Worm (Caenorhabditis elegans): ENCODE results near the gene nurf-1.

nurf-1 gene

DNA sequence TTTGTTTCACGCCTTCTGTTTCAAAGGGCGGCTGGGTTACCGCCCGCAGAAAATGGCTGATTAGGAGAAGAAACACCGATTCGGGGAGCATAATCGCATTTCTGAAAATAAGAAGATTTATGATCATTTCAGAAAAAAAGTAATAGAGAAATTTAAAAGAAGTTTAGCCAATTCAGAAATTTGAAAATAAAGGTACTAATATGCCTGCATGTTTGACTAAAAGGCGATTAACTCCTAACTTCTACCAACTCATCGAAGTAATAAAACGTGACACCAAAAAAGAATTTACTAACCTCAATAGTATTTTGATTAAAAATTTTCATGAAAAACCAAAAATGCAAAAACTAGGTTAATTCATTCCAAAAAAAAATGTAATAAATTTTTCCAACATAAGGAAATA is 34.3 kb downstream of the nurf-1 start, which contains the start of gene plx-2:
plx-2 (minus strand) TSS at position 101 of the 400 bp plus-strand sequence.
- no peak for TF ChIP-seq unc-62 (GFP tag; optimal IDR thresholded peaks at IDR 0.05)

DNA sequence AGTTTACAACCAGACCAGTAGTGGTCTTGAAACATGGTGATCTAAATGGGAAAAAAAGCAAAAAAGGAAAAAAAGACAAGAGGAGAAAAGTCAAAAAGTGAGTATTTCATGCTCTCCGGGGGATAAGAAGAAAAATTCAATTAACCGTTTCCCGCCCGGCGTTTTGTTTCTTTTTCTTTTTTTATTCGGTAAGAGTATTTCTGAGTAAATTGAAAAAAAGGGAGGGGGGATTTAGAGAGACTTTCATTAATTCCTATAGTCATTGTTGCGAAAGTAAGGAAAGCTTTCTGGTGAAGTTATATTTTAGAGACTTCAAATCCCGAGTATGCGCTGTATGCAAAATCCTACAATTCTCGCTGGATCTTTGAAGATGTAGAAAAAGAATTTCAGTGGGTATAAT is 37.2 kb downstream of the nurf-1 start:
- no peak for TF ChIP-seq unc-62 (GFP tag; optimal IDR thresholded peaks at IDR 0.05)

DNA sequence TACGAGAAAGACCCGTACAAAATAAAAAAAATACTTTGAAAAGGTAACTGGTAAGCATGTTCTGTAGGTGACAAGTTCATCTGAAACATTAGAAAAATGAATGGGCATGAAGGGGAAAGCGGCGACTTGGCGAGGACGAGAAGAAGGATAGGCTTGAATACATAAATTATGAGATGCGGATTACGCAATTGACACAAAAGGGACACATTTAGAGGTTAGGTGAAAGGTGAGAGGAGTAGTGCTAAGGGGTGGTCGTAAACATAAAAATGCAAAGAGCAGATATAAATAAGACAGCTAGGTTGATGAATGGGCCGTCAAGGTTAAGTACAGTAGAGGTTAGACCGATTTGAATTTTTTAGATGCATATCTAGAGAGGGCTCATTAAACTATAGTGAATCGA is 38.3 kb downstream of the nurf-1 start:
- no peak for TF ChIP-seq unc-62 (GFP tag; optimal IDR thresholded peaks at IDR 0.05)

DNA sequence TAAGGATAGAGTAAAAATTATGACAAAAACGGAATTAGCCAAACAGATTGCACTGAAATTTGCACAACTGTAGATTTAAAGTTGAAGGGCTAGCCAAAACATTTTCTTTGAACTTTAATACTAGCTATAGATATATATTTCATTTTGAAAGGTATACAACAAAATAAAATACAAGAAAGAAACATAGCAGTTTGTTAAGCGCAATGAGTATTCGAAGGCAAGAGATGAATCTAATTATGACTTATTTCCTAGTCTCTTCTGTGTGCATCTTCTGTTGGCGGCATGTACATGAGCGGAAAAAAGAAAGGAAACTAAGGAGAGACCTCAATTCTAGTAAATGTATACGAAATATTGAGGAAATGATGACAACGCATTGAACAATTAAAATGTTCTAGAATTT is 41.6 kb downstream of the nurf-1 start:
- TF ChIP-seq unc-62 (GFP tag; optimal IDR thresholded peaks at IDR 0.05): no peak

DNA sequence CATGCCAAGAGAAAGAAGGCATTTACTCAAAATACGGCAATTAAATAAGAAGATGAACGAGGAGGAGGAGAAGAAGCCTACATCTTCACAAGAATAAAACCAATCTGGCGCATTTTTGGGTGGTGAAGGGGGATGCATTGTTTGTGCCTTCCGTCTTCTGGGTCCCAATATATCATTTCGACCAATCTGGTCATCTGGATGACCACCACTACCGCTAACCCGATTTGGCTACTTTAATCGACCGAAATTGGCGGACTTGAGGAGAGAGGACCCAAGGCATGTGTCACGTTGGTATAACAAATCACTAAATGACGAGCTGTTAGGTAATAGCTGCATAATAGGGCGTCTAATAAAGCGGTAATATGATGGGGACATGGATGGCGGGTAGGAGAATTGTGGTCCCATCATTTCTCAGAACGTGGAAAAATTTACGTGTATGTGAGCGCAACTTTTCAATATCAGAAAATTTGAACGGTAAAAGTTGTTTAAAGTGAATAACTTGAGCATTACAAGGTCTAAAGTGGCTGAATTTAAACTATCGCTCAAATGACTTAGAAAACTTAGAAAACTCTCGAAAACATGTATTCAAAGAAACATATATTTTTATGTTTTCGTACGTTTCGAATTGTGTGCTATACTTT is 43.3 kb downstream of the nurf-1 start:
- TF ChIP-seq unc-62 (GFP tag; optimal IDR thresholded peaks at IDR 0.05): no peak

DNA sequence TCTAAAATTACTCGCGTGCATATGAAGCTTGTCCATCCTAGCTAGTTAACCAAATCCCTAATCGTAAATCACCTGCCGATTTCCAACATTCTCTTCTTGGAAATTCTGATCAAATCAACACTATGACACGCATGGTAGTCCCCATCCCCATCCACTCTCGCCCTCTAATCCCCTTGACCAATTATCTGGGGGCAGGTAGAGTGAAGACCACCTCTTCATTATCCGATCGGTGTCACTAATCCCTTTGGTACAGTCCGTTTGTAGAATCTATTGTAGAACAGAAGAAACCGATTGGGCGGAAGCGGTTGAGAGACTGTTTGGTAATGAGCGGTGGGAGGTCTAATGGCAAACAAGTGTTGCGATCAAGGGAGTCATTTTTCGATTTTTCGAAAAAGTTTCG is 46.6 kb downstream of the nurf-1 start:
- no peak for TF ChIP-seq unc-62 (GFP tag; optimal IDR thresholded peaks at IDR 0.05)

DNA sequence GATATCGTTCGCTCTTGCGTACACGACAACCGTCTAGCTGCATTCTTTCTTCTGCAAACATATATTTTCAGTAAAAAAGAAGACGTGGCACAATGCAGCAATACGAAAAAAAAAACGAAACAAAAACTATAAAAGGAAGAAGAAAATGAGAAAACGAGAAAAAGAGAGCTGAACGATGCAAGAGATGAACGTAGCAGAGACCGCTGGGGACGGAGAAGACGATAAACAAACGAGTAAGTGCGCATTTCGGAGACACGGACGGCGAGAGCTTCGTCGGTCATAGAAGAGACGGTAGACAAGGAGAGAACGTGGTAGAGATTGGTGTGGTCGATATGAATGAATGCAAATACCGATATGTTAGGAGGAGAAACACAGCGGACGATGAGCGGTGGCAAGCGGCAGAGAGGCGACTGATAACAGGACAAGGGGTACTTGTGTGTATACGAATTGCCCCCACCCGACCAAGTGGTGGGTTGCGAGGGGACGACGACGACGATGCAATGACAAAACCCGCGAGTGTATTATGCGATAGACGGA is 47.5 kb downstream of the nurf-1 start, which contains the start of gene K04B12.2:
K04B12.2 (minus strand) TSS at position 51 of the 537 bp plus-strand sequence.
- TF ChIP-seq unc-62 (GFP tag; optimal IDR thresholded peaks at IDR 0.05): no peak

DNA sequence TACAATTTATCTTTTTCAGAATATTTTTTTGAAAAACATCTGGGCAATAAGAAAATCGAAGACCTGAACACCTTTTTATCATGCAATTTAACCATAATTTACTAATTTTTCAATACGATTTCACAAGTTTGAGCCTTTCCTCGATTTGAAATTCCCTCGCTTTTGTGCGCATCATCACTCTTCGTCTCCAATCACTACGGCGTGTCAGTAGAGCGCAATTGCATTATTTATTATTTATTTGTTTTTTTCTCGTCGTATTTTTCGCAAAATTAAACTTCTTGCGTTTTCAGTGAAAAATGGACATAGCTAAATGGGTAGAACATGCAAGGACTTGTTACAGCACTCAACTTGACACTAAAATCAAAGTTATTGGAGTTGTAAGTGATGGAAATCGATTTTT is 50.6 kb downstream of the nurf-1 start, which contains the start of gene smg-8:
smg-8 (plus strand) TSS at position 266 of the 400 bp plus-strand sequence.
- TF ChIP-seq unc-62 (GFP tag; optimal IDR thresholded peaks at IDR 0.05): no peak

DNA sequence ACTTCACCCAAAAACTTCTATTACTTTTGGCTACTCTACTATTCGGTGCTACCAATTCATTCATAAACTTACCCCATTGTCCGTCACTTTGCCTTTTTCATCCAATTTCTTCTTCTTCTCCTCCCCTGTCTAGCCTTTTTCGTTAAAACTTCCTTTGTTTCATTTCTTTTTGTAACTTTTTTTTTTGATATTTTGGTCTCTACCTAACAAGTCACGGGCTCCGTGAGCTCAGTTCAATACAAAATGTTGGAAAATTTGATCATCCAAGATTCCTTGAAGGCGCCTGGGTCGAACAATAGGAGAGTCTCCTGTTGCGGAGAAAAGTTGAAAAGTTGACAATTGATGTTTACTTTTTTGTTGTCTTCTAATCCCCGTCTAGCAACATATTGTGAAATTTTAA is 61.4 kb downstream of the nurf-1 start:
- no peak for TF ChIP-seq unc-62 (GFP tag; optimal IDR thresholded peaks at IDR 0.05)

DNA sequence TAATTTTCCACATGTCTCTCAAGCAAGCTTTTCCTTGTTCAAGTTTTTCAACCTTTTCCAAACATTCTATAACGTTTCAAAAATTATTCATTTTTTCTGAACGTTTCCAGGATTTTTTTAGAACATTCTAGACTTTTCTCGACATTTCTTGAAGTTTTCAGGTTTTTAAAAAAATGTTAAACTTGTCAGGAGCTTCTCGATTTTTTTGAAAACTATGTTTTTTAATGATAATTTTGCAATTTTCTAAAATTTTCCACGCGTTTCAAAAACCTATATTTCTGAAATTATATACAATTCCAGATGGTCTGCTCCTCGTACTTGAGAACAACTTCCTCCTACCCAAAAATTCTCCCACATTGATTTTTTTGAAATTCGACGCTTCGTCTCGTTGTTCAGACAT is 64.8 kb downstream of the nurf-1 start, which contains the start of gene dmsr-6:
dmsr-6 (plus strand) TSS at position 301 of the 400 bp plus-strand sequence.
- no peak for TF ChIP-seq unc-62 (GFP tag; optimal IDR thresholded peaks at IDR 0.05)

Data from whole organism, dauer.